Worm (Caenorhabditis elegans) whole organism, early embryonic: Measurements from ENCODE around the gene R10E4.9.
A peak's percentile ranks its signal among the peaks of the same experiment; 100 is the strongest.

Source experiments
- B0310.2 ChIP-seq: sonication (generic microtip); optimal IDR thresholded peaks from 2 replicates; lab custom pipeline; 2016; ENCODE audit warnings: mild to moderate bottlenecking, missing genetic modification characterization, missing compliant biosample characterization
- F13C5.2 ChIP-seq: sonication (generic microtip); optimal IDR thresholded peaks from 2 replicates; lab custom pipeline; 2017; ENCODE audit warnings: mild to moderate bottlenecking, missing genetic modification characterization, inconsistent platforms, missing compliant biosample characterization
- aly-1 ChIP-seq: sonication (generic microtip); optimal IDR thresholded peaks from 2 replicates; lab custom pipeline; 2016; ENCODE audit warnings: missing genetic modification characterization, missing compliant biosample characterization
- ama-1 ChIP-seq: fragments of 150-350 bp; optimal IDR thresholded peaks from 2 replicates; lab custom pipeline; 2014
- ceh-13 ChIP-seq: fragments of 200-800 bp; sonication (Bioruptor generic); optimal IDR thresholded peaks from 2 replicates; lab custom pipeline; 2018; ENCODE audit warnings: mild to moderate bottlenecking, missing genetic modification characterization, missing compliant biosample characterization
- ceh-36 ChIP-seq: sonication (generic microtip); optimal IDR thresholded peaks from 2 replicates; lab custom pipeline; 2016; ENCODE audit warnings: missing genetic modification characterization, inconsistent platforms, missing compliant biosample characterization
- ets-7 ChIP-seq: sonication (generic microtip); optimal IDR thresholded peaks from 2 replicates; lab custom pipeline; 2016; ENCODE audit warnings: missing genotype, missing genetic modification characterization, missing compliant biosample characterization
- flt-1 ChIP-seq: fragments of 200-800 bp; sonication (Bioruptor generic); IDR thresholded peaks from 2 replicates; pipeline ENCODE4 v1.3.6; 2022; ENCODE audit warnings: missing genetic modification characterization, missing compliant biosample characterization
- hmbx-1 ChIP-seq: sonication (generic microtip); optimal IDR thresholded peaks from 2 replicates; lab custom pipeline; 2016; ENCODE audit warnings: mild to moderate bottlenecking, missing genetic modification characterization, missing compliant biosample characterization
- hmg-4 ChIP-seq: fragments of 200-800 bp; sonication (Bioruptor generic); optimal IDR thresholded peaks from 2 replicates; lab custom pipeline; 2018; ENCODE audit warnings: mild to moderate bottlenecking, missing genetic modification characterization, missing compliant biosample characterization
- hnd-1 ChIP-seq: sonication (generic microtip); optimal IDR thresholded peaks from 2 replicates; lab custom pipeline; 2016; ENCODE audit warnings: missing genetic modification characterization, missing compliant biosample characterization
- pes-1 ChIP-seq: fragments of 200-800 bp; sonication (Bioruptor generic); IDR thresholded peaks from 2 replicates; pipeline ENCODE4 v1.3.6; 2022; ENCODE audit warnings: missing genetic modification reagents, missing genetic modification characterization, missing compliant biosample characterization
- scrt-1 ChIP-seq: fragments of 200-800 bp; sonication (Bioruptor generic); IDR thresholded peaks from 2 replicates; pipeline ENCODE4 v1.3.6; 2022; ENCODE audit warnings: missing genetic modification characterization, missing compliant biosample characterization
- sea-1 ChIP-seq: fragments of 200-800 bp; sonication (Bioruptor generic); conservative IDR thresholded peaks from 2 replicates; pipeline ENCODE4 v1.3.6; 2022; ENCODE audit warnings: missing genetic modification characterization, missing compliant biosample characterization
- tbx-11 ChIP-seq: fragments of 200-800 bp; sonication (Bioruptor generic); IDR thresholded peaks from 2 replicates; pipeline ENCODE4 v1.3.6; 2022; ENCODE audit warnings: missing genetic modification characterization, missing compliant biosample characterization
- tbx-37 ChIP-seq: fragments of 200-800 bp; sonication (Bioruptor generic); conservative IDR thresholded peaks from 2 replicates; pipeline ENCODE4 v1.3.6; 2022; ENCODE audit warnings: missing genetic modification reagents, missing genetic modification characterization, missing compliant biosample characterization
- tra-4 ChIP-seq: sonication (generic microtip); optimal IDR thresholded peaks from 2 replicates; lab custom pipeline; 2017; ENCODE audit warnings: missing genetic modification characterization, missing compliant biosample characterization

Gene R10E4.9

DNA sequence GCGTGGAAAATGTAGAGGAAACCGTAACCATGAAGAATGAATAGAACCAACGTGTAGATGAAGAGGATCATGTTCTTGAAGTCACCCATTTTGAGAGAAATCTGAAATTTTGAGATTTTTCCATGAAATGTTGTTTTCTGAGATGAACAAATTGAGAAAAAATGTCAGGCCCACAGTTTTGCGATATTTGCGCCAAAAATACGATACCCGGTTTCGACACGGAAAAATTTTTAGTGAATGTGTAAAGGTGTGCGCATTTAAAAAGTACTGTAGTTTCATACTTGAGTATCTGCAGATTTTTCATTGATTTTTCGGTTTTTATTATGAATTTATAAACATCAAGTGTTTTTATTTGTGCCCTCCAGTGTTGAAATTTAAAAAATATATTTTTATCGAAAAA is at the start of gene R10E4.9:
R10E4.9 (minus strand) TSS at position 101 of the 400 bp plus-strand sequence.
- TF ChIP-seq ets-7 (tag; lab: Kevin White, UChicago) (no peak), ceh-13 (no peak), ama-1 (no peak), sea-1 (no peak), hmbx-1 (tag; lab: Kevin White, UChicago) (no peak), aly-1 (tag; lab: Kevin White, UChicago) (no peak), tra-4 (no peak), ceh-36 (no peak)

DNA sequence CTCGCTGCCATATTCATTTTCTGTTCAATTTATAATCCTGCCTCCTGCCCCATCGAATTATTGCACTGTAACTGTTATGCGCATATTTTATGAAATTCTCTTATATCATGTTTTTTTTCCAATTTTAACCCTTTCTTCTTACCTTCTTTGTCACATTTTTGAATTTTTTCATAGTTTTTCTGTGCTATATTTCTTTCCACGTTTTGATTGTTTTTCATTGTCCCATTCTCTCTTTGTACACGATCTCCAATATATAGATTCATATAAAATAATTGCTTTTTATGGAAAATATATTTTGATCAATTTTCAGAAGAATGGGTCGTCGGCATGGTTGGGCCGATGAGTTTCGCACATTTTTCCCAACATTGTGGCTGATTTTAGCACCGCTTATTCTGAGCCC is 47.6 kb upstream of the R10E4.9 start, which contains the start of gene B0285.6:
B0285.6 (plus strand) TSS at position 301 of the 400 bp plus-strand sequence.
- TF ChIP-seq ama-1, result no peak
- no peak for TF ChIP-seq ets-7 (tag; lab: Kevin White, UChicago)

DNA sequence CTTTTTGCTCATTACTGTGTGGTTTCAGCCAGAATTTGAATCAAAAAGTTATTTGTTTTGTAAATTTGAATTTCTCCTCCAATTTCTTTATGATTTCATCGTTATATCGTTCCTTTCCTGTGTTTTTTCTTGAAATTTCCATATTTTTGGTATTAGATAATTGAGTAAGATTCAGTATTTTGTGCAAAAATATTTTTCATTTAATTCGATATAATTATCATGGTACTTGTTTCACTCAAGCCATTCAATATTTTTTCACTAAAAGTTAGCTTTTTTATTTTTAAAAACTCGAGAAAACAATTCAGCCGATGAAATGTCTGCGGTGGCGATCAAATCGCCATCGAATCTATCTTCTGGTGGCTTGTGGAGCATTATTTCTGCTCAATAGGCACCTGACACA is 42.8 kb upstream of the R10E4.9 start, which contains the start of gene hse-5:
hse-5 (plus strand) TSS at position 301 of the 400 bp plus-strand sequence.
- no peak for TF ChIP-seq tbx-11 (GFP tag; lab: Robert Waterston, UW)
- no peak for TF ChIP-seq sea-1
- TF ChIP-seq scrt-1, result no peak
- TF ChIP-seq hmg-4 (GFP tag; lab: Kevin White, UChicago), result no peak
- no peak for TF ChIP-seq ceh-13
- no peak for TF ChIP-seq tbx-37
- no peak for TF ChIP-seq flt-1 (GFP tag; lab: Robert Waterston, UW)
- no peak for TF ChIP-seq ceh-36
- TF ChIP-seq ets-7 (tag; lab: Kevin White, UChicago), result no peak
- no peak for TF ChIP-seq ama-1
- no peak for TF ChIP-seq aly-1 (tag; lab: Kevin White, UChicago)
- no peak for TF ChIP-seq B0310.2 (tag; lab: Kevin White, UChicago)
- no peak for TF ChIP-seq hmbx-1 (tag; lab: Kevin White, UChicago)
- no peak for TF ChIP-seq pes-1 (GFP tag; lab: Robert Waterston, UW)
- no peak for TF ChIP-seq F13C5.2 (tag; lab: Kevin White, UChicago)
- no peak for TF ChIP-seq tra-4
- TF ChIP-seq hnd-1 (tag; lab: Kevin White, UChicago), result no peak

DNA sequence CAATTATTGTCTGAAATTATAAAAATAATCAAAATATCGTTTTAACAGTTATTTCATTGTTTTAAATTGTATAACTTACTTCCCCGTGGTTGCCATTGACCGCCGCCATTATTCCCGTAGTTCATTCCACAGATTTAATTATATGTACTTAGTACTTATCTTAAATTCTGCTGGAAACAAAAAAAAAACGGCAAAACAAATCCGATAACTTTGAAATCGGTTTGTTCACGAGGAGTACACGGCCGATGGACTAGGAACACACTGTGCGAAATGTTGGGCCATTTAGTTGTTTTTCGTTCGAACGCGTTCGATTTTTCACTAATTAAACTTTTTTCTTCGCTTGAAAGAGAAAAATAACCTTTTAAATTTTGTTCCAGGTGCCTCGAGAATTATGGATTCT is 40.9 kb upstream of the R10E4.9 start, which contains the start of the genes B0285.3 and lcmt-1:
B0285.3 (minus strand) TSS at position 267 of the 400 bp plus-strand sequence.
lcmt-1 (plus strand) TSS at position 377 of the 400 bp plus-strand sequence.
- TF ChIP-seq B0310.2 (tag; lab: Kevin White, UChicago) (no peak), hnd-1 (tag; lab: Kevin White, UChicago) (no peak), tbx-37 (0 out of 2 replicates have a peak, but pooled peaks have one; percentile 28)

DNA sequence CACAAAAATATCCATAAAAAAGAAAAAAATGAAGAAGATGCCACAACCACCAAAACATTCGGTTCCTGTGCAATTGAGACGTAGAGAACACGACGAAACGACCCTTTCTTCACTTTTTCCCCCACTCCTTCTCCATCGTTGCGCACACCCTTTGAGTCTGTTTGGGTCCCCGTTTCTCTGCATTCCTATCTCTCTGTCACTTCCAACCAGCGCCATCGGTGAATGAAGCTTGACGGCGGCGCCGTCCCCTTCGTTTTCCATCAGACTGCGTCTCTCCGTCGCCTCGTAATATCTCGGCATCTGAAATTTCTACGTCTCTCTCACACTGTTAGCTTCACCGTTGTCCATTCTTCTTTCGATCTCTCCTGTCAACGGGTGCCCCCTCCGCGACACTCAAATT is 33.4 kb upstream of the R10E4.9 start:
- TF ChIP-seq tbx-11 (GFP tag; lab: Robert Waterston, UW), result 0 out of 2 replicates have a peak, but pooled peaks have one; percentile 13
- no peak for TF ChIP-seq sea-1
- TF ChIP-seq pes-1 (GFP tag; lab: Robert Waterston, UW), result 0 out of 2 replicates have a peak, but pooled peaks have one; percentile 28
- no peak for TF ChIP-seq ceh-13
- no peak for TF ChIP-seq ceh-36

DNA sequence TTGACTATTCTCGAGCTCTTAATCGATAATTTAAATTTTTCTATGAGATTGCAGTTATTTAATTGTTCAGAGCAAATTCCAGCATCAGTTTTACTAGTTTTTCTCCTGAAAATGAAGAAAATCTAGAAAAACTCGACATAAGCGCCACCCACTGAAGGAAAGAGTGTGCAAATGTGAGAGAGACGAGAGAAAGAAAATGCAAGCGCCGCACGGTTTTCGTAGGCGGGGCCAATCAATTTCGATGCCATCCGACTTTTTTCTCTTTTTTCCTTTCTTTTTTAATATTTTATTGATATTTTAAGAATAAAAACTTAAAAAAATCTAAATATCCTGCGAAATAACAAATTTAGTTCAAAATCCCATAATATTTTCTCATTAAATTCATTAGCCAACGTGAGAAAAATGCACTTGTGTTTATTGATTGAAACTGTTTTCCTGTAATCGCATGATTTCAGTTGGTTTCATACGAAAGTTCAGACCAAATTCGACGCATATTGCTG is 30.4 kb upstream of the R10E4.9 start, which contains the start of gene cdk-12:
cdk-12 (plus strand) TSS at position 450 of the 500 bp plus-strand sequence.
- peak; percentile 11 for TF ChIP-seq F13C5.2 (tag; lab: Kevin White, UChicago)
- no peak for TF ChIP-seq ceh-36

DNA sequence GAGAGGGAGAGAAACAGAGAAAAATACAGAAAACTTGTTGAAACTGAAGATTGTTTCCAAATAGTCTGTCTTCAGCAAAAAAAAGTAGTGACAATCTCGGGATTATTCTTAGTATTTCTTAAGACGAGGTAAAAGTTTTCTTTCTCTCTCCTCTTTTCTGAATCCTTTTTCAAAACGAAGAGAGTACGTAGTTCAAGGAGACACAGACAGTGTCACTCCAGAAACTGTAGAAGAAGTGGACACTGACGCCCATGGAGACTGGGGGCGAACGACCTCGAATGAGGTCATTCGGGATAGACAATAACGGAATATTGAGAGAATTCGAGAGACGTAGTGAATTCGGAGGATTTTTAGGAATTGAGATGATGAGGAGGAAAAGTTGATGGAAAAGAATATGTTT is 28.8 kb upstream of the R10E4.9 start, which contains the start of gene gly-6:
gly-6 (minus strand) TSS at position 245 of the 400 bp plus-strand sequence.
- no peak for TF ChIP-seq hmg-4 (GFP tag; lab: Kevin White, UChicago)
- TF ChIP-seq ceh-13, result no peak
- TF ChIP-seq tra-4, result no peak
- no peak for TF ChIP-seq aly-1 (tag; lab: Kevin White, UChicago)
- no peak for TF ChIP-seq sea-1
- TF ChIP-seq hmbx-1 (tag; lab: Kevin White, UChicago), result no peak
- no peak for TF ChIP-seq ceh-36
- TF ChIP-seq ama-1, result no peak
- TF ChIP-seq B0310.2 (tag; lab: Kevin White, UChicago), result no peak
- TF ChIP-seq pes-1 (GFP tag; lab: Robert Waterston, UW), result no peak
- TF ChIP-seq scrt-1, result no peak

DNA sequence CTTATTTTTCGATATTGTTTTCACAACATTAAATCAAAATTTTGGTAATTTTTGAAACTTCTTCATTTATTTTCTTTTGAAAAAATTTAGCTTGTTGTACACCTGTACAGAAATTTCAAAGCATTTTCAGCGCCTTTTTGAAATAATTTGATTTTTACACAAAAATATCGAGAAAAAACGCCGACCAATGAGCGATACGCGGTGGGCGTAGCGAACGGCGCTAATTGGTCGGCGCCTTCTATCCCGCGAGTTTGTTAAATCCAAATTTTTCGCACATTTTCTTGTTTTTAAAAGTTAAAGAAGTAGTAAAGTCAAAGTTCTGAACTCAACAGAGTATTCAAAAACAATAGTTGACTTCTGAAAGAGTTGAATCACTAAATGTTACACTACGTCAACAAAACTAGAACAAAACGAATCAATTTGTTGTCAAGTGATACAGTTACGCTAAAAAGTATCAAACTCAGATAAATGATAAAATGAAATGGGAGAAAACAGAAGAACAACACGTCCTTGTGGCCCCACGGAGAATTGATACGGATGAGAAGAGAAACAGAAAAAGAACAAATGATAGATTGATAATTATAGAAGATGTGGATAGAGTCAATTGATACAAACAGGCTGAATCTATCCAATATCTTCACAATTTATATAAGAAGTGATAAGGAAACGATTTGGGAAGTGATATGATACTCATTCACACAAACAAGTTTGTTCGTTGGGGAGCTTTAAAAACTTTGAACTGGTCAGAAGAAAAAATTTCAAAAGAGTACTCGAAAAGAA is 26.2 kb upstream of the R10E4.9 start:
- no peak for TF ChIP-seq pes-1 (GFP tag; lab: Robert Waterston, UW)
- no peak for TF ChIP-seq tra-4
- no peak for TF ChIP-seq hnd-1 (tag; lab: Kevin White, UChicago)
- TF ChIP-seq B0310.2 (tag; lab: Kevin White, UChicago), result no peak
- TF ChIP-seq ceh-13, result no peak
- no peak for TF ChIP-seq ama-1
- TF ChIP-seq hmg-4 (GFP tag; lab: Kevin White, UChicago), result no peak
- no peak for TF ChIP-seq sea-1
- TF ChIP-seq scrt-1, result no peak

DNA sequence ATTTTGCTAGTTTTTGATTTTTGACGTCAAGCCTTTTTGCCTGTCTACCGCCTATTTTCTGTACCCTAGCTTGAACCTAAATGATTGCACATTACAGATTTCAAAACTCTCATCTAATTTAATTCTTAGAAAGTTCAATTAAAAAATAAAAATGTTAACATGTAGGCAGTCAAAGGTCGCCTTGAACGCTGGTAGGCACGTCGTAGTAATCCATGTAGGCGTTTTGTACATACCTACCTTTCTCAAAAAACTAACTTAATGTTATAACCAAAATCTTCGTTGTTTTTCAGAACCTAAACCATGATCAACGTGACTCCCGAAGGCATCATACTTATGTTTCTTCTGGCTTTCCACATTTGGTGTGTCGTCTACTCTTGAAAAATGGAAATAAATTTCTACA is 21.7 kb upstream of the R10E4.9 start, which contains the start of gene H38K22.9:
H38K22.9 (plus strand) TSS at position 301 of the 400 bp plus-strand sequence.
- TF ChIP-seq ama-1 (no peak), ceh-13 (no peak), tbx-37 (no peak), ets-7 (tag; lab: Kevin White, UChicago) (no peak), scrt-1 (no peak)
